Fruit fly (Drosophila melanogaster) whole organism, adult: ENCODE results near the gene CG33285.

Source experiments
- CG11617 ChIP-seq: fragments of 200-800 bp; sonication (Bioruptor generic); optimal IDR thresholded peaks from 2 replicates; lab custom pipeline; 2017; ENCODE audit warnings: mild to moderate bottlenecking, missing biosample characterization, missing genetic modification reagents, missing genetic modification characterization
- CG12768 ChIP-seq: fragments of 200-800 bp; sonication (Bioruptor generic); optimal IDR thresholded peaks from 2 replicates; lab custom pipeline; 2017; ENCODE audit warnings: missing biosample characterization, missing genetic modification characterization, mild to moderate bottlenecking, moderate library complexity, missing genetic modification reagents
- CG14711 ChIP-seq: fragments of 200-800 bp; sonication (Bioruptor generic); optimal IDR thresholded peaks from 2 replicates; lab custom pipeline; 2018; ENCODE audit warnings: missing biosample characterization, mild to moderate bottlenecking, missing genetic modification characterization, moderate library complexity
- CG1620 ChIP-seq: fragments of 200-800 bp; sonication (Bioruptor generic); optimal IDR thresholded peaks from 2 replicates; lab custom pipeline; 2016; ENCODE audit warnings: missing biosample characterization, missing genetic modification characterization
- CG33017 ChIP-seq: fragments of 200-800 bp; sonication (Bioruptor generic); optimal IDR thresholded peaks from 2 replicates; lab custom pipeline; 2018; ENCODE audit warnings: missing biosample characterization, mild to moderate bottlenecking, missing genetic modification characterization, moderate library complexity
- CG5204 ChIP-seq: fragments of 200-800 bp; sonication (Bioruptor generic); optimal IDR thresholded peaks from 2 replicates; lab custom pipeline; 2016; ENCODE audit warnings: missing biosample characterization, missing genetic modification characterization
- CG7045 ChIP-seq: fragments of 200-800 bp; sonication (Bioruptor generic); optimal IDR thresholded peaks from 2 replicates; lab custom pipeline; 2017; ENCODE audit warnings: missing biosample characterization, mild to moderate bottlenecking, missing genetic modification characterization
- CG7101 ChIP-seq: fragments of 200-800 bp; sonication (Bioruptor generic); optimal IDR thresholded peaks from 2 replicates; lab custom pipeline; 2018; ENCODE audit warnings: missing biosample characterization, mild to moderate bottlenecking, missing genetic modification characterization, moderate library complexity
- Clk ChIP-seq: fragments of 200-800 bp; sonication (Bioruptor generic); optimal IDR thresholded peaks from 2 replicates; lab custom pipeline; 2017; ENCODE audit warnings: missing biosample characterization, missing genetic modification characterization
- Crg-1 ChIP-seq: fragments of 200-800 bp; sonication (Bioruptor generic); optimal IDR thresholded peaks from 2 replicates; lab custom pipeline; 2016; ENCODE audit warnings: missing biosample characterization, missing genetic modification characterization
- Hr96 ChIP-seq: fragments of 200-800 bp; sonication (Bioruptor generic); optimal IDR thresholded peaks from 2 replicates; lab custom pipeline; 2016; ENCODE audit warnings: missing biosample characterization, missing genetic modification characterization
- Mnt ChIP-seq: fragments of 200-800 bp; sonication (Bioruptor generic); optimal IDR thresholded peaks from 2 replicates; lab custom pipeline; 2016; ENCODE audit warnings: missing biosample characterization, mild to moderate bottlenecking, missing genetic modification characterization
- bab1 ChIP-seq: fragments of 200-800 bp; sonication (Bioruptor generic); optimal IDR thresholded peaks from 3 replicates; lab custom pipeline; 2019; ENCODE audit warnings: missing biosample characterization, mild to moderate bottlenecking, missing genetic modification characterization, moderate library complexity
- cic ChIP-seq: fragments of 200-800 bp; sonication (Bioruptor generic); optimal IDR thresholded peaks from 2 replicates; lab custom pipeline; 2017; ENCODE audit warnings: missing biosample characterization, mild to moderate bottlenecking, missing genetic modification characterization, moderate library complexity
- cnc ChIP-seq, 2 experiments: fragments of >200 bp; optimal IDR thresholded peaks; 2 replicates each; lab custom pipeline; 2017
- kay ChIP-seq: fragments of 200-800 bp; sonication (Bioruptor generic); peaks from one replicate; lab custom pipeline; 2016; ENCODE audit warnings: missing biosample characterization, missing genetic modification characterization, borderline replicate concordance
- ovo ChIP-seq: fragments of 200-800 bp; sonication (Bioruptor generic); optimal IDR thresholded peaks from 2 replicates; lab custom pipeline; 2016; ENCODE audit warnings: missing biosample characterization, missing genetic modification characterization
- pad ChIP-seq: fragments of 200-800 bp; sonication (Bioruptor generic); optimal IDR thresholded peaks from 3 replicates; lab custom pipeline; 2017; ENCODE audit warnings: missing biosample characterization, missing genetic modification characterization, mild to moderate bottlenecking, moderate library complexity, missing genetic modification reagents
- tj ChIP-seq: fragments of 200-800 bp; sonication (Bioruptor generic); optimal IDR thresholded peaks from 3 replicates; lab custom pipeline; 2017; ENCODE audit warnings: missing biosample characterization, mild to moderate bottlenecking, missing genetic modification characterization, moderate library complexity
- toe ChIP-seq: fragments of 200-800 bp; sonication (Bioruptor generic); optimal IDR thresholded peaks from 2 replicates; lab custom pipeline; 2016; ENCODE audit warnings: missing biosample characterization, missing genetic modification characterization

Gene CG33285

dm6 chr3L:21057568-21057940 is 31.2 kb downstream of the CG33285 start:
- peak; percentile 47 for TF ChIP-seq tj (GFP tag; lab: Kevin White, UChicago)
- TF ChIP-seq Crg-1, result no peak

- TF ChIP-seq bab1 (GFP tag; lab: Kevin White, UChicago), result peak; percentile 25
- TF ChIP-seq CG7101 (tag; lab: Kevin White, UChicago), result peak; percentile 24
- TF ChIP-seq CG5204, result peak; percentile 61
- peak; percentile 9 for TF ChIP-seq cic (GFP tag; lab: Kevin White, UChicago)
- TF ChIP-seq Mnt (GFP tag; lab: Kevin White, UChicago), result no peak
- peak; percentile 31 for TF ChIP-seq CG11617 (GFP tag; lab: Kevin White, UChicago)
- no peak for TF ChIP-seq CG14711 (tag; lab: Kevin White, UChicago)
- peak; percentile 58 for TF ChIP-seq kay (GFP tag; lab: Kevin White, UChicago)
- TF ChIP-seq Crg-1, result no peak
- no peak for TF ChIP-seq Clk (GFP tag; lab: Kevin White, UChicago)
- TF ChIP-seq toe (GFP tag; lab: Kevin White, UChicago), result peak; percentile 21
- TF ChIP-seq CG7045 (GFP tag; lab: Kevin White, UChicago), result peak; percentile 1
- no peak for TF ChIP-seq pad
Observed at dm6 chr3L:21056792-21057567, 31.8 kb downstream of the CG33285 start.

dm6 chr3L:21056290-21056689 is 32.5 kb downstream of the CG33285 start:
- TF ChIP-seq kay (GFP tag; lab: Kevin White, UChicago) (peak; percentile 87), pad (no peak)

- TF ChIP-seq cnc (optimal IDR thresholded peaks at IDR 0.05; lab: Kevin White, UChicago), result no peak
- peak; percentile 59 for TF ChIP-seq CG12768 (GFP tag; lab: Kevin White, UChicago)
Observed at dm6 chr3L:21055839-21056238, 33.0 kb downstream of the CG33285 start.

dm6 chr3L:21054894-21055270 is 33.9 kb downstream of the CG33285 start:
- TF ChIP-seq CG11617 (GFP tag; lab: Kevin White, UChicago) (no peak), ovo (GFP tag; lab: Kevin White, UChicago) (no peak), bab1 (GFP tag; lab: Kevin White, UChicago) (no peak), Clk (GFP tag; lab: Kevin White, UChicago) (no peak), CG1620 (GFP tag; lab: Kevin White, UChicago) (no peak), pad (no peak), cic (GFP tag; lab: Kevin White, UChicago) (no peak), cnc (optimal IDR thresholded peaks at IDR 0.05; lab: Kevin White, UChicago) (no peak), kay (GFP tag; lab: Kevin White, UChicago) (no peak), Crg-1 (no peak), Hr96 (GFP tag; lab: Kevin White, UChicago) (no peak), CG12768 (GFP tag; lab: Kevin White, UChicago) (no peak), CG5204 (no peak), CG7101 (tag; lab: Kevin White, UChicago) (no peak), toe (GFP tag; lab: Kevin White, UChicago) (no peak)

- TF ChIP-seq Hr96 (GFP tag; lab: Kevin White, UChicago), result no peak
- no peak for TF ChIP-seq CG33017 (tag; lab: Kevin White, UChicago)
- no peak for TF ChIP-seq bab1 (GFP tag; lab: Kevin White, UChicago)
- no peak for TF ChIP-seq tj (GFP tag; lab: Kevin White, UChicago)
Observed at dm6 chr3L:21054188-21054893, 34.4 kb downstream of the CG33285 start.

dm6 chr3L:21053763-21054162 is 35.0 kb downstream of the CG33285 start:
- TF ChIP-seq tj (GFP tag; lab: Kevin White, UChicago) (no peak), CG11617 (GFP tag; lab: Kevin White, UChicago) (no peak), CG14711 (tag; lab: Kevin White, UChicago) (no peak), Hr96 (GFP tag; lab: Kevin White, UChicago) (no peak), kay (GFP tag; lab: Kevin White, UChicago) (peak; percentile 48), toe (GFP tag; lab: Kevin White, UChicago) (no peak)
